Worm (Caenorhabditis elegans): ENCODE results near the gene C43F9.4.

Gene C43F9.4

DNA sequence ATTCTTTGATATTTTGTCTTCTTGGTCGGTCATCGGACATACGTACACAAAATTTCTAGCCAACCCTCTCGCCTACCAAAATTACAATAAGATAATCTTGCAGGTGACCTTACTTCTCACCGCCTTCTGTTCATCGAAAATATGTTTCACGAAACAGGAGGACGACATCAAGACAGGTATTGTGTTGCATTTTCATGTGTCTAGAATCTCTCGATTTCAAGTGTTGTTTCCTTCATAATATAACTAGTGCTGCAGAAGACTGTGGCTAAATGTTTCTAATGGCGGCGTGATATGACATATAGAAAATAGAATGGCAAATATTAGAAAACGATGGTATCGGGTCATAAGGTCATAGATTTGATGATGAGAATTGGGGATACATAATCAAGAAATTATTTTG, 28.1 kb upstream of the C43F9.4 start:
- no peak for TF ChIP-seq snpc-4 (tag; optimal IDR thresholded peaks at IDR 0.05)
- TF ChIP-seq mls-2 (tag; optimal IDR thresholded peaks at IDR 0.05): no peak
- no peak for TF ChIP-seq nhr-76 (tag; optimal IDR thresholded peaks at IDR 0.05)
- TF ChIP-seq zip-8 (tag; optimal IDR thresholded peaks at IDR 0.05): no peak
- TF ChIP-seq blmp-1 (tag; optimal IDR thresholded peaks at IDR 0.05): no peak
- TF ChIP-seq unc-39 (tag; optimal IDR thresholded peaks at IDR 0.05): no peak
- no peak for TF ChIP-seq nhr-237 (tag; optimal IDR thresholded peaks at IDR 0.05)
- TF ChIP-seq flh-1 (GFP tag; optimal IDR thresholded peaks at IDR 0.05): no peak
- TF ChIP-seq ztf-11 (tag; optimal IDR thresholded peaks at IDR 0.05): no peak
- TF ChIP-seq elt-1 (tag; optimal IDR thresholded peaks at IDR 0.05; ENCODE audit: borderline replicate concordance, insufficient read depth): no peak
- TF ChIP-seq lin-32 (GFP tag; optimal IDR thresholded peaks at IDR 0.05): no peak

DNA sequence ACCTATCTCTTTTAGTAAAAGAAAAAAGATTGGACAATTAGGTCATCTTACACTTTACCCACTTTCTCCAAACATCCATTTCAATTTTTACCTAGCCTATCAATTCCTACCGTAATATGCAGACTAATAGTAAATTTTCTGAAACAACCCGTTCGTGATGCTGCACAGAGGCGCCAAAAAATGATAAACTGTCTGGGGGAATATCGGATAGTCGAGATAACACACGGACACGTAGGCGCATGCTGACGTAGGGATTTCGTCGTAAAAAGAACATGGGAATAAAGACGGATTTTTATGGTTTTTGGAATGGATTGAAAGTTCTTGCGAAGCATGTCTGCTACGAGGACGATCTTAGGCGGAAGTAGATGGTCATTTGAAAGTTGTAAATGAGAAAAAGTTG, 27.4 kb upstream of the C43F9.4 start:
- no peak for TF ChIP-seq sptf-1 (tag; optimal IDR thresholded peaks at IDR 0.05)
- TF ChIP-seq snpc-4 (tag; optimal IDR thresholded peaks at IDR 0.05): no peak
- TF ChIP-seq nhr-28 (tag; optimal IDR thresholded peaks at IDR 0.05): no peak
- no peak for TF ChIP-seq hlh-1 (tag; optimal IDR thresholded peaks at IDR 0.05)
- no peak for TF ChIP-seq ceh-43 (GFP tag; optimal IDR thresholded peaks at IDR 0.05)
- no peak for TF ChIP-seq nhr-76 (tag; optimal IDR thresholded peaks at IDR 0.05)
- no peak for TF ChIP-seq ceh-83 (GFP tag; optimal IDR thresholded peaks at IDR 0.05)
- no peak for TF ChIP-seq lin-13 (tag; optimal IDR thresholded peaks at IDR 0.05)
- TF ChIP-seq ztf-11 (tag; optimal IDR thresholded peaks at IDR 0.05): no peak
- TF ChIP-seq elt-1 (tag; optimal IDR thresholded peaks at IDR 0.05; ENCODE audit: borderline replicate concordance, insufficient read depth): no peak
- TF ChIP-seq mab-5 (tag; optimal IDR thresholded peaks at IDR 0.05): no peak
- no peak for TF ChIP-seq zip-8 (tag; optimal IDR thresholded peaks at IDR 0.05)

DNA sequence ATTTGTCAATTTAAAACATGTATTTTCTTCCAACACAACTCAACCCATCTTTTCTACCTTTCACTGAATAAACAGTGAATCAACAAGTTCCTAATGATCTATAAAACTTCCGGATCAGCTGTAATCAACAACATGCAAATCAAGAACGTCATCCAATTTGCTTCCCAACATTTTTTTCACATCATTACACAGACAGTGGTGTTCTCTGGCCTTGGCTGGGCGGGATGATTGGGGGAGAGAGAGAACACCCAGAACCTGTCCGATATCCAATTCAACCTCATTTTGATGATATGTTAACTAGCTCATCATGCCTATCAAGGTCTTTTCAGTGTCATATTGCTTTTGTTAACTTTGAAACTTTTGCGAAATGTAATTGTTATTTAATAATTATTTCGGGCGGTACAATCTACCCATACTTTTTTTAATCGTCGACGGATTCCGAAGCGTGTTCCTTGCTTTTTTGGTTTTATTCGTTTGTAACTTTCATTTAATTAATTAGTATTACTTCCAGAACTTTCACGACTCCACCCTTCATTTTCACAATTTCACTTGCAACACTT, 26.0 kb upstream of the C43F9.4 start, which contains the start of gene ptr-14:
Gene ptr-14, plus strand, starts transcription at position 510 of the 560 bp plus-strand sequence.
- TF ChIP-seq ces-1 (GFP tag; optimal IDR thresholded peaks at IDR 0.05) (no peak), drap-1 (GFP tag; optimal IDR thresholded peaks at IDR 0.05) (no peak), nhr-76 (tag; optimal IDR thresholded peaks at IDR 0.05) (no peak), unc-120 (tag; optimal IDR thresholded peaks at IDR 0.05; ENCODE audit: poor library complexity, severe bottlenecking) (no peak), ceh-83 (GFP tag; optimal IDR thresholded peaks at IDR 0.05) (no peak), bed-3 (GFP tag; optimal IDR thresholded peaks at IDR 0.05) (no peak), nhr-2 (tag; optimal IDR thresholded peaks at IDR 0.05) (no peak), lin-32 (GFP tag; optimal IDR thresholded peaks at IDR 0.05) (no peak), sem-2 (GFP tag; optimal IDR thresholded peaks at IDR 0.05) (no peak), unc-62 (GFP tag; optimal IDR thresholded peaks at IDR 0.05) (no peak), nhr-237 (tag; optimal IDR thresholded peaks at IDR 0.05) (no peak), ceh-39 (tag; optimal IDR thresholded peaks at IDR 0.05) (no peak), flh-1 (GFP tag; optimal IDR thresholded peaks at IDR 0.05) (no peak), cnd-1 (tag; optimal IDR thresholded peaks at IDR 0.05) (no peak), elt-1 (tag; optimal IDR thresholded peaks at IDR 0.05; ENCODE audit: borderline replicate concordance, insufficient read depth) (no peak), M03D4.4 (tag; optimal IDR thresholded peaks at IDR 0.05) (no peak), pha-4 (tag; optimal IDR thresholded peaks at IDR 0.05) (no peak), ceh-43 (GFP tag; optimal IDR thresholded peaks at IDR 0.05) (no peak)

DNA sequence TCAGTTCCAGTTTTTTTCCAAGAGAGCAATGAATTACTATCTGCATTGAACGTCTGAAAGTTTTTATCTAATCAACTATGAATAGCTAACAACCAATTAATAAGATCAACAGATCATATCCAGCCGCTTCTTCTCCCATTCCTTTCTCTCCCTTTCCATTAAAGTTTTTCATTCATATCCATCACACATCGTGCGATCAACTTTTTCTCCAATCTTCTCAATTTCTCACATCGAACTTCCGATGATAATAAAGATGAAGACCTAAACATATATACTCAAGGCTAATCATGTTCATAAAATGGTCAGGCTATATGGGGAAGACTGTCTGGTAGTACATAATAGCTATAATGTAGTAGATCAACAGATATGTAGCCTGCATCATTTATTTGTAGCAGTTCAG, 23.3 kb upstream of the C43F9.4 start:
- TF ChIP-seq ham-2 (GFP tag; optimal IDR thresholded peaks at IDR 0.05) (no peak), ceh-39 (tag; optimal IDR thresholded peaks at IDR 0.05) (no peak), cnd-1 (tag; optimal IDR thresholded peaks at IDR 0.05) (no peak), lin-32 (GFP tag; optimal IDR thresholded peaks at IDR 0.05) (no peak), sem-2 (GFP tag; optimal IDR thresholded peaks at IDR 0.05) (no peak), mab-5 (tag; optimal IDR thresholded peaks at IDR 0.05) (no peak), elt-1 (tag; optimal IDR thresholded peaks at IDR 0.05; ENCODE audit: borderline replicate concordance, insufficient read depth) (no peak)

DNA sequence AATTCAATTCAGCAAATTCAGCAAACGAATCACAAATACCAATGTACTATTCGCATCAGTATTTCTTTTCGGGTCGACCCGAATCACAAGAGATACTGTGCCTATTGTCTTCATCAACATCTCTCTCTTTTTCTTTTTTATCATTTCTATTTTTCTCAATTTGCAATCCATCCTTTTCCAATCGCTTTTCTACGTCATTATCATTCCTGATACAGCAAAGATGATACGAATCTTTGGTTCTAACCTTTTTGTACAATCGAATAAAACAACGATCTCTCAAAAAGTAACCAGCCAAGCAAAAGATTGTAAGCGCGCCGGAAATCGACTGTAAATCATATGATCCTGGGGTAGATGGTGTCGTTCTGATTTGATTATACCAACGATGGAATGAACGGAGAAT, 20.9 kb upstream of the C43F9.4 start:
- no peak for TF ChIP-seq ztf-11 (tag; optimal IDR thresholded peaks at IDR 0.05)

DNA sequence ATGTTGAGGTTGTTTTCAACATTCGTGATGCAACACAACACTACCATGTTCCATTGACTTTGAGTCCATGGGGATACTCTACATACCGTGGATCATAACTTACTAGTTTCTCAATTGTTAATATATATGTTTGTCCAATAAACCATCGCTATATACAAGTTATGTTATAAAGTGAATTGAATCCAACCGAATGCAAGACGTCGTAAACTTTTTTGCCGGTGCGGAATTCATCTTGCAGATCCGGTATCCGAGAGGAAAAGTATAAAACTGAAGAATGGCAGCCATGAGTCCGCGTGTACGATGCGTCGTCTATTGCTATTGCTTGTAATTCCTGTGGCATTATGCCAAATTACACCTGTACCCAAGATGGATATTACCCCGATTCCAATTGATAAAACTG, 19.3 kb upstream of the C43F9.4 start, which contains the start of gene R09H10.6:
Gene R09H10.6, plus strand, starts transcription at position 301 of the 400 bp plus-strand sequence.
- TF ChIP-seq mls-2 (tag; optimal IDR thresholded peaks at IDR 0.05) (no peak), elt-3 (tag; optimal IDR thresholded peaks at IDR 0.05) (no peak), ham-2 (GFP tag; optimal IDR thresholded peaks at IDR 0.05) (no peak), unc-39 (tag; optimal IDR thresholded peaks at IDR 0.05) (no peak), ceh-43 (GFP tag; optimal IDR thresholded peaks at IDR 0.05) (no peak), elt-1 (tag; optimal IDR thresholded peaks at IDR 0.05; ENCODE audit: borderline replicate concordance, insufficient read depth) (no peak)
